Fruit fly (Drosophila melanogaster): ENCODE measurements around the gene Hsp23.

dm6 chr3L:9429665-9430607, 48.3 kb downstream of the Hsp23 start, which contains the start of the genes RpS17 and MTF-1:
- peak; percentile 55 for TF ChIP-seq acj6 (GFP tag; optimal IDR thresholded peaks at IDR 0.05)
- peak; percentile 40 for TF ChIP-seq pdm3 (GFP tag; optimal IDR thresholded peaks at IDR 0.05)
- no peak for TF ChIP-seq CG11762 (GFP tag; optimal IDR thresholded peaks at IDR 0.05; ENCODE audit: insufficient read depth)
- TF ChIP-seq CG6792 (GFP tag; optimal IDR thresholded peaks at IDR 0.05), result peak; percentile 34
- no peak for TF ChIP-seq dac (GFP tag; optimal IDR thresholded peaks at IDR 0.05)
- no peak for TF ChIP-seq Ets21C (GFP tag; optimal IDR thresholded peaks at IDR 0.05)
- TF ChIP-seq Sox102F (GFP tag; optimal IDR thresholded peaks at IDR 0.05), result peak; percentile 59
- TF ChIP-seq Eip78C (GFP tag), result peak; percentile 75
- TF ChIP-seq CG8632 (GFP tag; optimal IDR thresholded peaks at IDR 0.05), result peak; percentile 18
